Worm (Caenorhabditis elegans) whole organism, late embryonic: ENCODE data around the gene srbc-59.

Experiments used
- ahr-1 ChIP-seq: sonication (generic microtip); optimal IDR thresholded peaks from 2 replicates; lab custom pipeline; 2016; ENCODE audit warnings: missing genetic modification characterization, missing compliant biosample characterization
- ama-1 ChIP-seq: fragments of 150-350 bp; optimal IDR thresholded peaks from 2 replicates; lab custom pipeline; 2014
- elt-2 ChIP-seq: sonication (generic microtip); optimal IDR thresholded peaks from 2 replicates; lab custom pipeline; 2016; ENCODE audit warnings: missing genetic modification reagents, missing genetic modification characterization, missing compliant biosample characterization
- nhr-11 ChIP-seq: fragments of 150-350 bp; optimal IDR thresholded peaks from 2 replicates; lab custom pipeline; 2014; ENCODE audit warnings: missing biosample characterization, missing genetic modification characterization
- pax-1 ChIP-seq: fragments of 150-350 bp; optimal IDR thresholded peaks from 2 replicates; lab custom pipeline; 2014; ENCODE audit warnings: missing biosample characterization, missing genetic modification characterization
- pha-4 ChIP-seq: fragments of 150-350 bp; optimal IDR thresholded peaks from 2 replicates; lab custom pipeline; 2018; ENCODE audit warnings: missing biosample characterization, missing genetic modification reagents, missing genetic modification characterization
- unc-86 ChIP-seq: sonication (generic microtip); optimal IDR thresholded peaks from 2 replicates; lab custom pipeline; 2016; ENCODE audit warnings: missing genetic modification characterization, missing compliant biosample characterization

DNA sequence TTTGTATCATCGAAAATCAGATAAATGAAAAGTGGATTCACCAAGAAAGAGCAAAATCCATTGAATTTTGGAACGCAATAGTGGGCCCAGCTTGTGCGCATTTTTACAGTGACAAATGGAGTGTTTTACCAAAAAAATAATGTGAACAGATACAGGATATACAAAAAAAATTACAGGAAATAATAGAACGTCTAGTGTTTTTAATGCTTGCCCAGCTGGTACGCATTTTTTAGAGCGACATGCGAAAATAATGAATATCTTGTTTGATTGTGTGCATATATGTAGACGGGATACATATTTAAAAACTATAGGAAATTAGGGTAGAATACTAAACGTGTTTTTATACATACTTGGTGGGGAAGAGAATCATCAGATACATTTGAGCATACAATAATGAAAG is 42.3 kb upstream of the srbc-59 start, which contains the start of gene srj-25:
- no peak for TF ChIP-seq ahr-1 (tag; lab: Kevin White, UChicago)
- TF ChIP-seq ama-1 (lab: Kevin White, UChicago) = no peak
- no peak for TF ChIP-seq pha-4
- TF ChIP-seq elt-2 (tag; lab: Kevin White, UChicago) = no peak
- TF ChIP-seq pax-1 (tag; lab: Kevin White, UChicago) = no peak
- no peak for TF ChIP-seq unc-86 (tag; lab: Kevin White, UChicago)
- no peak for TF ChIP-seq nhr-11 (tag; lab: Kevin White, UChicago)
